Worm (Caenorhabditis elegans) whole organism, late embryonic: ENCODE measurements around the gene F07F6.2.

Source experiments
- C08G9.2 ChIP-seq: sonication (generic microtip); optimal IDR thresholded peaks from 2 replicates; lab custom pipeline; 2016; ENCODE audit warnings: mild to moderate bottlenecking, missing genetic modification characterization, moderate library complexity, missing compliant biosample characterization
- C38D4.7 ChIP-seq: fragments of 200-800 bp; sonication (Bioruptor generic); optimal IDR thresholded peaks from 2 replicates; lab custom pipeline; 2018; ENCODE audit warnings: mild to moderate bottlenecking, missing genetic modification characterization, moderate library complexity, missing compliant biosample characterization
- F13H6.1 ChIP-seq: sonication (generic microtip); optimal IDR thresholded peaks from 2 replicates; lab custom pipeline; 2016; ENCODE audit warnings: missing genetic modification characterization, missing compliant biosample characterization
- K02D7.2 ChIP-seq: sonication (generic microtip); optimal IDR thresholded peaks from 2 replicates; lab custom pipeline; 2017; ENCODE audit warnings: mild to moderate bottlenecking, missing genetic modification characterization, missing compliant biosample characterization
- K09A11.1 ChIP-seq: sonication (generic microtip); optimal IDR thresholded peaks from 2 replicates; lab custom pipeline; 2017; ENCODE audit warnings: antibody characterized with exemption, mild to moderate bottlenecking, missing genetic modification characterization, missing compliant biosample characterization; ENCODE audit not compliant: insufficient read depth
- T23F11.4 ChIP-seq: fragments of 200-800 bp; sonication (Bioruptor generic); optimal IDR thresholded peaks from 2 replicates; lab custom pipeline; 2018; ENCODE audit warnings: mild to moderate bottlenecking, missing genetic modification characterization, missing compliant biosample characterization
- Y22D7AL.16 ChIP-seq: sonication (generic microtip); optimal IDR thresholded peaks from 2 replicates; lab custom pipeline; 2016; ENCODE audit warnings: missing genetic modification characterization, missing compliant biosample characterization
- ahr-1 ChIP-seq: sonication (generic microtip); optimal IDR thresholded peaks from 2 replicates; lab custom pipeline; 2016; ENCODE audit warnings: missing genetic modification characterization, missing compliant biosample characterization
- ama-1 ChIP-seq: fragments of 150-350 bp; optimal IDR thresholded peaks from 2 replicates; lab custom pipeline; 2014
- ceh-14 ChIP-seq: sonication (generic microtip); optimal IDR thresholded peaks from 2 replicates; lab custom pipeline; 2016; ENCODE audit warnings: missing genotype, missing genetic modification characterization, missing compliant biosample characterization
- ceh-18 ChIP-seq: sonication (generic microtip); optimal IDR thresholded peaks from 2 replicates; lab custom pipeline; 2016; ENCODE audit warnings: missing genetic modification characterization, missing compliant biosample characterization
- ceh-19 ChIP-seq: fragments of 200-800 bp; sonication (Bioruptor generic); optimal IDR thresholded peaks from 2 replicates; lab custom pipeline; 2018; ENCODE audit warnings: mild to moderate bottlenecking, missing genetic modification characterization, missing compliant biosample characterization
- ceh-2 ChIP-seq: sonication (generic microtip); optimal IDR thresholded peaks from 2 replicates; lab custom pipeline; 2016; ENCODE audit warnings: missing genotype, missing genetic modification characterization, missing compliant biosample characterization
- ceh-22 ChIP-seq: sonication (generic microtip); optimal IDR thresholded peaks from 2 replicates; lab custom pipeline; 2017; ENCODE audit warnings: missing biosample characterization, missing genetic modification characterization
- ceh-30 ChIP-seq: fragments of 150-350 bp; optimal IDR thresholded peaks from 2 replicates; lab custom pipeline; 2014; ENCODE audit warnings: missing biosample characterization, missing genetic modification characterization
- ceh-31 ChIP-seq: sonication (generic microtip); optimal IDR thresholded peaks from 2 replicates; lab custom pipeline; 2016; ENCODE audit warnings: missing genetic modification characterization, missing compliant biosample characterization
- ceh-34 ChIP-seq: sonication (generic microtip); optimal IDR thresholded peaks from 2 replicates; lab custom pipeline; 2016; ENCODE audit warnings: mild to moderate bottlenecking, missing genetic modification characterization, missing compliant biosample characterization
- ceh-45 ChIP-seq: fragments of 200-800 bp; sonication (Bioruptor generic); IDR thresholded peaks from 2 replicates; pipeline ENCODE4 v1.3.6; 2022; ENCODE audit warnings: missing genetic modification reagents, missing genetic modification characterization, missing compliant biosample characterization
- ceh-6 ChIP-seq: fragments of 200-800 bp; sonication (Bioruptor generic); optimal IDR thresholded peaks from 2 replicates; lab custom pipeline; 2018; ENCODE audit warnings: mild to moderate bottlenecking, missing genetic modification characterization, missing compliant biosample characterization
- dmd-4 ChIP-seq: sonication (generic microtip); optimal IDR thresholded peaks from 2 replicates; lab custom pipeline; 2016; ENCODE audit warnings: borderline replicate concordance, missing genetic modification characterization, missing compliant biosample characterization
- dve-1 ChIP-seq: sonication (generic microtip); optimal IDR thresholded peaks from 2 replicates; lab custom pipeline; 2017; ENCODE audit warnings: antibody characterized with exemption, mild to moderate bottlenecking, missing genetic modification characterization, missing compliant biosample characterization
- elt-2 ChIP-seq: sonication (generic microtip); optimal IDR thresholded peaks from 2 replicates; lab custom pipeline; 2016; ENCODE audit warnings: missing genetic modification reagents, missing genetic modification characterization, missing compliant biosample characterization
- ets-4 ChIP-seq: sonication (generic microtip); optimal IDR thresholded peaks from 2 replicates; lab custom pipeline; 2016; ENCODE audit warnings: missing genetic modification characterization, missing compliant biosample characterization
- fax-1 ChIP-seq: sonication (generic microtip); optimal IDR thresholded peaks from 2 replicates; lab custom pipeline; 2016; ENCODE audit warnings: missing genotype, missing genetic modification characterization, missing compliant biosample characterization
- fkh-10 ChIP-seq: fragments of 150-350 bp; optimal IDR thresholded peaks from 2 replicates; lab custom pipeline; 2014; ENCODE audit warnings: missing biosample characterization, missing genetic modification reagents, missing genetic modification characterization
- fkh-6 ChIP-seq: sonication (generic microtip); optimal IDR thresholded peaks from 2 replicates; lab custom pipeline; 2016; ENCODE audit warnings: missing genetic modification characterization, missing compliant biosample characterization
- hlh-13 ChIP-seq: fragments of 200-800 bp; sonication (Bioruptor generic); optimal IDR thresholded peaks from 2 replicates; lab custom pipeline; 2018; ENCODE audit warnings: mild to moderate bottlenecking, missing genetic modification characterization, missing compliant biosample characterization
- hlh-6 ChIP-seq: sonication (generic microtip); optimal IDR thresholded peaks from 2 replicates; lab custom pipeline; 2016; ENCODE audit warnings: missing genotype, missing genetic modification characterization, missing compliant biosample characterization
- hlh-8 ChIP-seq: sonication (generic microtip); optimal IDR thresholded peaks from 2 replicates; lab custom pipeline; 2016; ENCODE audit warnings: missing genotype, missing genetic modification characterization, missing compliant biosample characterization
- nfya-1 ChIP-seq: sonication (generic microtip); optimal IDR thresholded peaks from 2 replicates; lab custom pipeline; 2017; ENCODE audit warnings: missing genetic modification characterization, mild to moderate bottlenecking, missing compliant biosample characterization, antibody characterized with exemption, moderate library complexity
- nhr-11 ChIP-seq: fragments of 150-350 bp; optimal IDR thresholded peaks from 2 replicates; lab custom pipeline; 2014; ENCODE audit warnings: missing biosample characterization, missing genetic modification characterization
- nhr-232 ChIP-seq: sonication (generic microtip); optimal IDR thresholded peaks from 2 replicates; lab custom pipeline; 2016; ENCODE audit warnings: missing genetic modification characterization, missing compliant biosample characterization
- pag-3 ChIP-seq: sonication (generic microtip); optimal IDR thresholded peaks from 2 replicates; lab custom pipeline; 2016; ENCODE audit warnings: missing compliant biosample characterization, missing genetic modification characterization, borderline replicate concordance
- pax-1 ChIP-seq: fragments of 150-350 bp; optimal IDR thresholded peaks from 2 replicates; lab custom pipeline; 2014; ENCODE audit warnings: missing biosample characterization, missing genetic modification characterization
- pha-2 ChIP-seq: sonication (generic microtip); optimal IDR thresholded peaks from 2 replicates; lab custom pipeline; 2017; ENCODE audit warnings: mild to moderate bottlenecking, missing genetic modification characterization, missing compliant biosample characterization
- pha-4 ChIP-seq: fragments of 150-350 bp; optimal IDR thresholded peaks from 2 replicates; lab custom pipeline; 2018; ENCODE audit warnings: missing biosample characterization, missing genetic modification reagents, missing genetic modification characterization
- pqm-1 ChIP-seq: sonication (generic microtip); optimal IDR thresholded peaks from 2 replicates; lab custom pipeline; 2016; ENCODE audit warnings: missing genetic modification characterization, missing compliant biosample characterization
- pros-1 ChIP-seq: fragments of 150-350 bp; optimal IDR thresholded peaks from 2 replicates; lab custom pipeline; 2014; ENCODE audit warnings: missing biosample characterization, missing genetic modification reagents, missing genetic modification characterization
- ref-2 ChIP-seq: sonication (generic microtip); optimal IDR thresholded peaks from 2 replicates; lab custom pipeline; 2016; ENCODE audit warnings: missing genetic modification characterization, missing compliant biosample characterization
- rnt-1 ChIP-seq: sonication (generic microtip); optimal IDR thresholded peaks from 2 replicates; lab custom pipeline; 2016; ENCODE audit warnings: missing genetic modification characterization, missing compliant biosample characterization
- syd-9 ChIP-seq: sonication (generic microtip); optimal IDR thresholded peaks from 2 replicates; lab custom pipeline; 2016; ENCODE audit warnings: mild to moderate bottlenecking, missing genetic modification characterization, moderate library complexity, missing compliant biosample characterization
- tbx-2 ChIP-seq: sonication (generic microtip); optimal IDR thresholded peaks from 2 replicates; lab custom pipeline; 2016; ENCODE audit warnings: missing genetic modification characterization, missing compliant biosample characterization
- tbx-7 ChIP-seq: sonication (generic microtip); optimal IDR thresholded peaks from 2 replicates; lab custom pipeline; 2016; ENCODE audit warnings: missing genotype, missing genetic modification characterization, missing compliant biosample characterization
- ttx-3 ChIP-seq: sonication (generic microtip); optimal IDR thresholded peaks from 2 replicates; lab custom pipeline; 2016; ENCODE audit warnings: missing genetic modification reagents, missing genetic modification characterization, missing compliant biosample characterization
- unc-3 ChIP-seq, 2 experiments: fragments of 200-800 bp in 1 of 2; sonication (Bioruptor generic) in 1 of 2; sonication (generic microtip) in 1 of 2; conservative IDR thresholded peaks in 1 of 2; optimal IDR thresholded peaks in 1 of 2; 2 replicates each; pipeline versions ENCODE4 v1.3.6 to Lab custom; 2016 to 2022; ENCODE audit warnings: missing compliant biosample characterization in 2 of 2, missing genetic modification characterization in 2 of 2, missing genetic modification reagents in 1 of 2
- unc-86 ChIP-seq: sonication (generic microtip); optimal IDR thresholded peaks from 2 replicates; lab custom pipeline; 2016; ENCODE audit warnings: missing genetic modification characterization, missing compliant biosample characterization
- zip-5 ChIP-seq: sonication (generic microtip); optimal IDR thresholded peaks from 2 replicates; lab custom pipeline; 2016; ENCODE audit warnings: missing genetic modification characterization, missing compliant biosample characterization

F07F6.2 gene

ce11 chrII:5399201-5399600 is 30.8 kb upstream of the F07F6.2 start, which contains the start of gene mog-5 (continued):
- TF ChIP-seq ceh-31 = peak; percentile 11
- TF ChIP-seq pha-2 (tag; lab: Kevin White, UChicago) = peak; percentile 32
- peak; percentile 38 for TF ChIP-seq C38D4.7 (GFP tag; lab: Kevin White, UChicago)
- no peak for TF ChIP-seq pha-4 (tag; lab: Kevin White, UChicago)
- TF ChIP-seq fax-1 (tag; lab: Kevin White, UChicago) = peak; percentile 14
- TF ChIP-seq nfya-1 (tag; lab: Kevin White, UChicago) = peak; percentile 32
- TF ChIP-seq pax-1 (tag; lab: Kevin White, UChicago) = no peak
- TF ChIP-seq K02D7.2 = no peak
- peak; percentile 13 for TF ChIP-seq zip-5
- peak; percentile 50 for TF ChIP-seq tbx-2 (tag; lab: Kevin White, UChicago)
- TF ChIP-seq ttx-3 (tag; lab: Kevin White, UChicago) = peak; percentile 69
- peak; percentile 26 for TF ChIP-seq unc-86
- no peak for TF ChIP-seq C08G9.2 (tag; lab: Kevin White, UChicago)
- peak; percentile 5 for TF ChIP-seq ceh-2 (tag; lab: Kevin White, UChicago)
- TF ChIP-seq syd-9 (tag; lab: Kevin White, UChicago) = no peak
- no peak for TF ChIP-seq ceh-22
- no peak for TF ChIP-seq unc-3 (GFP tag; conservative IDR thresholded peaks at IDR 0.05; lab: Robert Waterston, UW)
- no peak for TF ChIP-seq unc-3 (tag; optimal IDR thresholded peaks at IDR 0.05; lab: Kevin White, UChicago)
- TF ChIP-seq nhr-11 (tag; lab: Kevin White, UChicago) = no peak
- TF ChIP-seq tbx-7 = no peak
- no peak for TF ChIP-seq hlh-13 (GFP tag; lab: Kevin White, UChicago)
- TF ChIP-seq ceh-30 (tag; lab: Kevin White, UChicago) = no peak
- no peak for TF ChIP-seq ets-4
- no peak for TF ChIP-seq fkh-6 (tag; lab: Kevin White, UChicago)
- no peak for TF ChIP-seq pros-1 (tag; lab: Kevin White, UChicago)
- TF ChIP-seq ceh-45 (GFP tag; lab: Robert Waterston, UW) = no peak
- TF ChIP-seq pag-3 (tag; lab: Kevin White, UChicago) = no peak
- TF ChIP-seq ama-1 (lab: Kevin White, UChicago) = no peak
- peak; percentile 50 for TF ChIP-seq nhr-232 (tag; lab: Kevin White, UChicago)
- peak; percentile 43 for TF ChIP-seq ceh-14 (tag; lab: Kevin White, UChicago)
- peak; percentile 31 for TF ChIP-seq F13H6.1 (tag; lab: Kevin White, UChicago)
- peak; percentile 82 for TF ChIP-seq K09A11.1 (tag; lab: Kevin White, UChicago)
- peak; percentile 27 for TF ChIP-seq hlh-8 (tag; lab: Kevin White, UChicago)
- no peak for TF ChIP-seq Y22D7AL.16 (tag; lab: Kevin White, UChicago)
- no peak for TF ChIP-seq pqm-1
- no peak for TF ChIP-seq dmd-4 (tag; lab: Kevin White, UChicago)
- TF ChIP-seq dve-1 = no peak
- TF ChIP-seq ahr-1 (tag; lab: Kevin White, UChicago) = no peak
- no peak for TF ChIP-seq ceh-6 (GFP tag; lab: Kevin White, UChicago)
- TF ChIP-seq hlh-6 (tag; lab: Kevin White, UChicago) = no peak
- TF ChIP-seq, all 69 proteins: peak for 23

ce11 chrII:5407548-5407947 is 22.5 kb upstream of the F07F6.2 start, which contains the start of gene clec-141:
clec-141 (minus strand) TSS chrII:5407648.
- no peak for TF ChIP-seq elt-2 (tag; lab: Kevin White, UChicago)
- TF ChIP-seq tbx-7 = no peak
- TF ChIP-seq hlh-8 (tag; lab: Kevin White, UChicago) = no peak
- TF ChIP-seq rnt-1 = no peak
- no peak for TF ChIP-seq pax-1 (tag; lab: Kevin White, UChicago)
- no peak for TF ChIP-seq K09A11.1 (tag; lab: Kevin White, UChicago)
- TF ChIP-seq ceh-18 (tag; lab: Kevin White, UChicago) = no peak
- TF ChIP-seq ceh-19 (GFP tag; lab: Kevin White, UChicago) = no peak
- no peak for TF ChIP-seq syd-9 (tag; lab: Kevin White, UChicago)
- TF ChIP-seq ceh-31 = no peak
- no peak for TF ChIP-seq F13H6.1 (tag; lab: Kevin White, UChicago)
- no peak for TF ChIP-seq T23F11.4 (GFP tag; lab: Kevin White, UChicago)
- TF ChIP-seq ceh-2 (tag; lab: Kevin White, UChicago) = no peak
- no peak for TF ChIP-seq ref-2
- no peak for TF ChIP-seq nhr-232 (tag; lab: Kevin White, UChicago)
- no peak for TF ChIP-seq fkh-10 (GFP tag; lab: Kevin White, UChicago)
- no peak for TF ChIP-seq hlh-6 (tag; lab: Kevin White, UChicago)
- no peak for TF ChIP-seq ceh-34 (tag; lab: Kevin White, UChicago)
- TF ChIP-seq unc-3 (GFP tag; conservative IDR thresholded peaks at IDR 0.05; lab: Robert Waterston, UW) = no peak
- TF ChIP-seq unc-3 (tag; optimal IDR thresholded peaks at IDR 0.05; lab: Kevin White, UChicago) = no peak
- TF ChIP-seq, all 69 proteins: peak for 0
